Worm (Caenorhabditis elegans) whole organism, L2 larva: Measurements from ENCODE around the gene abu-11.
A peak's percentile ranks its signal among the peaks of the same experiment; 100 is the strongest.

Source experiments
- C34F6.9 ChIP-seq: fragments of 150-350 bp; optimal IDR thresholded peaks from 2 replicates; lab custom pipeline; 2014; ENCODE audit warnings: missing biosample characterization, missing genetic modification characterization
- R02D3.7 ChIP-seq: fragments of 150-350 bp; optimal IDR thresholded peaks from 2 replicates; lab custom pipeline; 2014; ENCODE audit warnings: missing biosample characterization, missing genetic modification characterization
- Y55F3AM.14 ChIP-seq: fragments of 200-800 bp; sonication (Bioruptor generic); optimal IDR thresholded peaks from 2 replicates; lab custom pipeline; 2018; ENCODE audit warnings: mild to moderate bottlenecking, missing genetic modification characterization, missing compliant biosample characterization
- ZK546.5 ChIP-seq: sonication (generic microtip); optimal IDR thresholded peaks from 2 replicates; lab custom pipeline; 2017; ENCODE audit warnings: missing biosample characterization, missing genetic modification characterization
- blmp-1 ChIP-seq: sonication (generic microtip); optimal IDR thresholded peaks from 2 replicates; lab custom pipeline; 2017; ENCODE audit warnings: missing genetic modification characterization, mild to moderate bottlenecking, missing compliant biosample characterization, antibody characterized with exemption, moderate library complexity; ENCODE audit not compliant: insufficient read depth
- ceh-16 ChIP-seq: fragments of 150-350 bp; optimal IDR thresholded peaks from 2 replicates; lab custom pipeline; 2014; ENCODE audit warnings: missing biosample characterization, missing genetic modification characterization
- dmd-4 ChIP-seq: sonication (generic microtip); optimal IDR thresholded peaks from 2 replicates; lab custom pipeline; 2017; ENCODE audit warnings: missing biosample characterization, missing genetic modification characterization
- elt-3 ChIP-seq: sonication (generic microtip); optimal IDR thresholded peaks from 2 replicates; lab custom pipeline; 2017; ENCODE audit warnings: missing biosample characterization, missing genetic modification characterization
- fos-1 ChIP-seq: fragments of 150-350 bp; optimal IDR thresholded peaks from 2 replicates; lab custom pipeline; 2014; ENCODE audit warnings: missing biosample characterization, missing genetic modification characterization
- gmeb-1 ChIP-seq: fragments of 150-350 bp; optimal IDR thresholded peaks from 2 replicates; lab custom pipeline; 2014; ENCODE audit warnings: missing biosample characterization, missing genetic modification characterization
- lin-13 ChIP-seq: fragments of 150-350 bp; optimal IDR thresholded peaks from 2 replicates; lab custom pipeline; 2014; ENCODE audit warnings: missing biosample characterization, missing genetic modification reagents, missing genetic modification characterization
- lsy-2 ChIP-seq, 2 experiments: fragments of 150-350 bp in 1 of 2; sonication (generic microtip) in 1 of 2; optimal IDR thresholded peaks; 2 replicates each; lab custom pipeline; 2014 to 2017; ENCODE audit warnings: missing biosample characterization in 2 of 2, missing genetic modification characterization in 2 of 2
- mab-5 ChIP-seq: fragments of 150-350 bp; optimal IDR thresholded peaks from 2 replicates; lab custom pipeline; 2014; ENCODE audit warnings: missing biosample characterization, missing genetic modification characterization
- mbf-1 ChIP-seq: sonication (generic microtip); optimal IDR thresholded peaks from 2 replicates; lab custom pipeline; 2017; ENCODE audit warnings: missing biosample characterization, missing genetic modification characterization
- mdl-1 ChIP-seq, 2 experiments: fragments of 150-350 bp in 1 of 2; sonication (generic microtip) in 1 of 2; optimal IDR thresholded peaks; 2 replicates each; lab custom pipeline; 2017; ENCODE audit warnings: missing biosample characterization in 2 of 2, missing genetic modification characterization in 2 of 2
- nhr-11 ChIP-seq: fragments of 150-350 bp; optimal IDR thresholded peaks from 2 replicates; lab custom pipeline; 2014; ENCODE audit warnings: missing biosample characterization, missing genetic modification characterization
- nhr-12 ChIP-seq: fragments of 150-350 bp; optimal IDR thresholded peaks from 2 replicates; lab custom pipeline; 2014; ENCODE audit warnings: missing biosample characterization, missing genetic modification characterization
- nhr-237 ChIP-seq: fragments of 150-350 bp; optimal IDR thresholded peaks from 2 replicates; lab custom pipeline; 2014; ENCODE audit warnings: missing biosample characterization, missing genetic modification characterization
- nhr-25 ChIP-seq: fragments of 150-350 bp; sonication (generic microtip); optimal IDR thresholded peaks from 3 replicates; lab custom pipeline; 2014; ENCODE audit warnings: missing biosample characterization, missing genetic modification characterization
- nhr-6 ChIP-seq: fragments of 150-350 bp; optimal IDR thresholded peaks from 2 replicates; lab custom pipeline; 2014; ENCODE audit warnings: missing biosample characterization, missing genetic modification characterization
- nhr-77 ChIP-seq: fragments of 150-350 bp; optimal IDR thresholded peaks from 2 replicates; lab custom pipeline; 2014; ENCODE audit warnings: missing biosample characterization, missing genetic modification characterization
- skn-1 ChIP-seq: sonication (generic microtip); optimal IDR thresholded peaks from 2 replicates; lab custom pipeline; 2017; ENCODE audit warnings: missing biosample characterization, missing genetic modification characterization
- sma-3 ChIP-seq: sonication (generic microtip); optimal IDR thresholded peaks from 2 replicates; lab custom pipeline; 2016; ENCODE audit warnings: missing genetic modification reagents, missing genetic modification characterization, missing compliant biosample characterization
- sma-9 ChIP-seq, 2 experiments: fragments of 150-350 bp in 1 of 2; sonication (generic microtip) in 1 of 2; optimal IDR thresholded peaks; 2 replicates each; lab custom pipeline; 2014 to 2016; ENCODE audit warnings: missing genetic modification characterization in 2 of 2, mild to moderate bottlenecking in 1 of 2, missing biosample characterization in 1 of 2, missing compliant biosample characterization in 1 of 2, missing genetic modification reagents in 1 of 2, moderate library complexity in 1 of 2
- unc-39 ChIP-seq: fragments of 150-350 bp; optimal IDR thresholded peaks from 2 replicates; lab custom pipeline; 2014; ENCODE audit warnings: missing biosample characterization, missing genetic modification characterization
- unc-55 ChIP-seq: fragments of 150-350 bp; sonication (generic microtip); optimal IDR thresholded peaks from 3 replicates; lab custom pipeline; 2014; ENCODE audit warnings: missing biosample characterization, missing genetic modification reagents, missing genetic modification characterization
- unc-62 ChIP-seq: fragments of 150-350 bp; optimal IDR thresholded peaks from 2 replicates; lab custom pipeline; 2014; ENCODE audit warnings: missing biosample characterization, missing genetic modification reagents, missing genetic modification characterization
- ztf-1 ChIP-seq: fragments of 200-800 bp; sonication (Bioruptor generic); conservative IDR thresholded peaks from 2 replicates; pipeline ENCODE4 v1.3.6; 2022; ENCODE audit warnings: missing genetic modification characterization, missing compliant biosample characterization
- ztf-11 ChIP-seq: sonication (generic microtip); optimal IDR thresholded peaks from 2 replicates; lab custom pipeline; 2017; ENCODE audit warnings: missing biosample characterization, missing genetic modification characterization
- ztf-4 ChIP-seq: fragments of 150-350 bp; optimal IDR thresholded peaks from 2 replicates; lab custom pipeline; 2014; ENCODE audit warnings: missing biosample characterization, missing genetic modification characterization

abu-11 gene

ce11 chrII:152283-152682 is 42.1 kb downstream of the abu-11 start, which contains the start of gene T25D3.3:
Gene T25D3.3 (plus strand): TSS chrII:152583.
- no peak for TF ChIP-seq unc-39
- no peak for TF ChIP-seq elt-3 (tag; lab: Kevin White, UChicago)
- no peak for TF ChIP-seq lsy-2 (tag; optimal IDR thresholded peaks at IDR 0.05; lab: Kevin White, UChicago)
- no peak for TF ChIP-seq sma-9 (GFP tag; optimal IDR thresholded peaks at IDR 0.05; lab: Kevin White, UChicago)
- TF ChIP-seq sma-9 (tag; optimal IDR thresholded peaks at IDR 0.05; lab: Kevin White, UChicago): no peak
- TF ChIP-seq nhr-77 (tag; lab: Kevin White, UChicago): no peak
- no peak for TF ChIP-seq dmd-4 (tag; lab: Kevin White, UChicago)
- no peak for TF ChIP-seq mdl-1 (tag; optimal IDR thresholded peaks at IDR 0.05; lab: Kevin White, UChicago)
- no peak for TF ChIP-seq ztf-4 (tag; lab: Kevin White, UChicago)
- no peak for TF ChIP-seq gmeb-1 (tag; lab: Kevin White, UChicago)
- no peak for TF ChIP-seq nhr-12
- TF ChIP-seq C34F6.9 (tag; lab: Kevin White, UChicago): no peak
- no peak for TF ChIP-seq Y55F3AM.14 (GFP tag; lab: Kevin White, UChicago)
- no peak for TF ChIP-seq nhr-6 (tag; lab: Kevin White, UChicago)
- no peak for TF ChIP-seq ceh-16 (tag; lab: Kevin White, UChicago)
- TF ChIP-seq nhr-11: no peak
- TF ChIP-seq skn-1 (tag; lab: Kevin White, UChicago): no peak
- no peak for TF ChIP-seq fos-1 (tag; lab: Kevin White, UChicago)
- no peak for TF ChIP-seq mbf-1 (tag; lab: Kevin White, UChicago)

DNA sequence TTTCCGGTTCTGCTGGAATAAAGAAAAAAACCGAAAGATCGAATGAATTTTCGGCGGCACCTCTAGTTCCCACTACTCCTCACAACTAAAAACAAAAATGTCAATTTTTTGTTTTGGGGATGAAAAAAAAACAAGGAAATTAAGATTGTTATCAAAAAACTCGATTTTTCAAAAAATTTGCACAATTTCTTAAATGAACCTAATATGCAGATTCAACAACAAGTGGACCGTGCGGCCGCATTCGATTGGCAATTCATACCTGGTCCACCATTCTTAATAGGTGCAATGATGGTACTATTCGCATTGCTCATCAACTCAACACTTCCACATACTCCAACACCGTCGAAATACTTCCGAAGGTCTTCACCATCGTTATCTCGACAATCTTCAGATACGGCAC is 42.9 kb downstream of the abu-11 start:
- TF ChIP-seq Y55F3AM.14 (GFP tag; lab: Kevin White, UChicago): no peak
- no peak for TF ChIP-seq nhr-237 (tag; lab: Kevin White, UChicago)
- TF ChIP-seq sma-3: no peak
- TF ChIP-seq nhr-12: no peak
- no peak for TF ChIP-seq ztf-11 (tag; lab: Kevin White, UChicago)
- no peak for TF ChIP-seq R02D3.7
- no peak for TF ChIP-seq lsy-2 (tag; optimal IDR thresholded peaks at IDR 0.05; lab: Kevin White, UChicago)
- TF ChIP-seq nhr-77 (tag; lab: Kevin White, UChicago): no peak
- TF ChIP-seq lin-13 (GFP tag; lab: Kevin White, UChicago): no peak
- TF ChIP-seq skn-1 (tag; lab: Kevin White, UChicago): no peak
- TF ChIP-seq unc-62: no peak
- TF ChIP-seq mab-5: no peak
- no peak for TF ChIP-seq ZK546.5 (tag; lab: Kevin White, UChicago)
- TF ChIP-seq ztf-1: no peak
- no peak for TF ChIP-seq blmp-1 (tag; lab: Kevin White, UChicago)
- no peak for TF ChIP-seq unc-39

- TF ChIP-seq nhr-25 (tag; lab: Kevin White, UChicago): no peak
- TF ChIP-seq unc-55 (GFP tag; lab: Kevin White, UChicago): peak; percentile 14
Observed at ce11 chrII:146933-147332, 47.4 kb downstream of the abu-11 start, which contains the start of gene T25D3.4. Gene T25D3.4 (plus strand): TSS chrII:147233.
